Fruit fly (Drosophila melanogaster) whole organism: ENCODE data around the gene CG1738.

ENCODE experiments used
- CG8478 ChIP-seq: fragments of >200 bp; optimal IDR thresholded peaks from 2 replicates; lab custom pipeline; 2018; ENCODE audit warnings: inconsistent platforms
- Dll ChIP-seq: fragments of >200 bp; optimal IDR thresholded peaks from 2 replicates; lab custom pipeline; 2017
- EcR ChIP-seq, 2 experiments: fragments of >200 bp; optimal IDR thresholded peaks; 2 replicates each; lab custom pipeline; 2017; ENCODE audit warnings: missing biosample characterization in 2 of 2, missing genetic modification characterization in 2 of 2, missing genetic modification reagents in 2 of 2
- pan ChIP-seq: fragments of >200 bp; optimal IDR thresholded peaks from 2 replicates; lab custom pipeline; 2017
- psq ChIP-seq: fragments of >200 bp; optimal IDR thresholded peaks from 2 replicates; lab custom pipeline; 2017
- usp ChIP-seq: fragments of >200 bp; optimal IDR thresholded peaks from 2 replicates; lab custom pipeline; 2017; ENCODE audit warnings: missing biosample characterization, missing genetic modification characterization, mixed read lengths

Gene CG1738

DNA sequence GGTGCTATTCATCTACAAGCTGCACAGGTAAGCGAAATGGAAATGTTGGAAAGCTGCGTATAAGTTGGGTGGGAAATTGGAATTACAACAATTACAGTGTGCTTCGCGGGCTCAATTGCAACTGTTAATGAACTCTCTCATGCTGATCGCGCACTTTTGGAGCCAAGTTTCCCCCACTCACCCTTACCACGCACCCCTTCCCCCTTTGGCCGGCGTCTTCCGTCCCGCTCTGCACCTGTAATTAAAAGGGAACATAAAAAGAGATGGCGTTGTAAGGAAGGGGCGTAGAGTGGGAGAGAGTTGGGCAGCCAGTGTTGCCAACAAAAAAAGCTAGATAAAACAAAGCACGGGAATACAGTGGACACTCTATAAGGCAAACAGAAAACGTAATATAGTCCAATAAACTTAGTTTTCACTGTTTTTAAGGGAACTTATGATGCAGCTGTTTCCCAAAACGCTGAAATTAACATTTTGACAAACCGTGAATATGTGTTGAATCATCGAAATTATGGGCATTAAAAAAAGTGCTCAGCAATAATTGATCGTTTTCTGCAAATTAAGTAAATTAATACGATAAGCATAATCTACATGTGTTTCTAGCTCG, 8.0 kb upstream of the CG1738 start:
- TF ChIP-seq pan (lab: Kevin White, UChicago) = no peak
- TF ChIP-seq EcR (GFP tag; optimal IDR thresholded peaks at IDR 0.05; lab: Kevin White, UChicago) = no peak
- TF ChIP-seq CG8478 (lab: Kevin White, UChicago) = no peak
- TF ChIP-seq usp = no peak
- TF ChIP-seq Dll (lab: Kevin White, UChicago) = no peak
- no peak for TF ChIP-seq psq (lab: Kevin White, UChicago)

DNA sequence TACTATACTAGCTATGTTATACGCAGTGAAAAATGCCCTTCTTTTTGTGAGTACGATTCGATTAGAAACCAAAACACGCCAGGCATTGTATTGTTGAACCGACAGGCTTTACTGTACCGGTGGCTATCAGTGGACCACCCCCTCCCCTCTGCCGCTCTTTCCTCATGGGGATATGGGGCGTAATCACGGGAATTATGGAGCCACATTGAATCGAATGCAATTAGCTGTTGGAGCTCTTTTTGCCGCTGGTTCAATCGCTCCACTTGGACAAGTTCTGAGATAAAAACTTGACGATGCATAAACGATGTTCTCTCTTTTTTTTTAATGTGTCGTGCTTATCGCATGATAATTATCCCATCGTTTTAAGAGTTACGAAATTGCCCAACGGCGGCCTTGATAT, 6.7 kb upstream of the CG1738 start:
- TF ChIP-seq Dll (lab: Kevin White, UChicago) (no peak), CG8478 (lab: Kevin White, UChicago) (no peak), psq (lab: Kevin White, UChicago) (no peak), pan (lab: Kevin White, UChicago) (no peak), usp (no peak), EcR (GFP tag; optimal IDR thresholded peaks at IDR 0.05; lab: Kevin White, UChicago) (no peak)

DNA sequence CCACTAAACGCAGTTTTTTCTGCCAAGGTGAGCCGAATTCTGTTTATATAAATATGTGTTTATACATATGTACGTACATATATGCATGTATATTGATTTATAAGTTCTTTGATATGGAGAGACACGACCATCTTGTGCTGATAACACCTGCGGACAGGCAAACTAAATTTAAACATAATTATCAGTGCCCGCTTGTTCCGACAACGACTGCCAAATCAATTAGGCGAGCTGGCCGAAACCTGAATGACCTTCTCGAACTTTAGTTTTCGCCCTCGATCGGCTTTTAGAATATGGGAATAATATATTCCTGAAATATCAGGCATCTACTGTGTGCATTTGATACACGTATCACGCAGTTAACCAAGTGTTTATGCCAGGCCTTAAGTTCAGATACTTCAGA, 6.1 kb upstream of the CG1738 start:
- TF ChIP-seq CG8478 (lab: Kevin White, UChicago) (no peak), Dll (lab: Kevin White, UChicago) (no peak), EcR (GFP tag; optimal IDR thresholded peaks at IDR 0.05; lab: Kevin White, UChicago) (no peak), pan (lab: Kevin White, UChicago) (no peak), psq (lab: Kevin White, UChicago) (no peak), usp (no peak)

DNA sequence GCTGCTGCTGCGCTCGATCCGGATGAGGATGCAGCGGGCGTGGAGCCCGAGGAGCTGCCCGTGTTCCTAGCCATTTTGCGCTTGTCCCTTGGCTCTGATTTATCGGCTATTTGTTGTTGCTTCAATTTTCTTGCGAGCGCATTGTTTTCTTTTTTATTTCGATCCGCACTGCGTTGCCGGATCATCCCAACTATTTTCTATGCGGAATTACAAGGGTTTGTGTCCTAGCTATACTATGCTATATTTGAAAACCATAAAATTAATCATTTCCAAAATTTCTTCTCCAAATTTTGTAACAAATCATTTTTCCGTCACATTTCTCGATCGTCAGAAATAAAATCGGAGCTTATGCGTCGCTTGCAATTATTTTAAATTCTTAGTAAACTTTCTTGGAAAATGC, 1.0 kb upstream of the CG1738 start, which contains the start of the genes GCS1 and CG11756:
Gene GCS1, minus strand, starts transcription at position 193 of the 400 bp plus-strand sequence.
Gene CG11756, plus strand, starts transcription at position 312 of the 400 bp plus-strand sequence.
- no peak for TF ChIP-seq pan (lab: Kevin White, UChicago)
- no peak for TF ChIP-seq psq (lab: Kevin White, UChicago)
- TF ChIP-seq usp = no peak
- TF ChIP-seq CG8478 (lab: Kevin White, UChicago) = no peak
- no peak for TF ChIP-seq EcR (GFP tag; optimal IDR thresholded peaks at IDR 0.05; lab: Kevin White, UChicago)
- no peak for TF ChIP-seq Dll (lab: Kevin White, UChicago)

DNA sequence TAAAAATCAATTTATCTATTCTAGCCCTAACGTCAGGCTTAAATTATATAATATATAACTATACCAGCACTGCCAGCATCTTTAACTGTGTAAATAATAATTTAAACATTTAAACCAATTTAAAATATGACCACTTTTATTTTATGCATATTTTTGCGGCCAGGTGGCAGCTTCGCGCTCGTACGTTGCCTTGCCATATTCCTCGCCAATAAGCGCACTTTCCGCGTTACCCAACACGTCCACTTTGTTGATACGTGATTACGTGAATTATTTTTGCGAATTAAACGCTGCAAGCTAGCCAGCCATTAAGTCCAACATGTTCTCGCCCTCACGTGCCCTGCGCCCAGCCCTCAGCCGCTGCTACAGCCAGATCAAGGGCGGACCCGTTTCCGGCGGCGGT, 931 bp downstream of the CG1738 start, which contains the start of gene NdufV3:
Gene NdufV3, plus strand, starts transcription at position 219 of the 400 bp plus-strand sequence.
- no peak for TF ChIP-seq psq (lab: Kevin White, UChicago)
- TF ChIP-seq CG8478 (lab: Kevin White, UChicago) = no peak
- no peak for TF ChIP-seq pan (lab: Kevin White, UChicago)
- no peak for TF ChIP-seq usp
- no peak for TF ChIP-seq EcR (GFP tag; optimal IDR thresholded peaks at IDR 0.05; lab: Kevin White, UChicago)
- no peak for TF ChIP-seq Dll (lab: Kevin White, UChicago)

DNA sequence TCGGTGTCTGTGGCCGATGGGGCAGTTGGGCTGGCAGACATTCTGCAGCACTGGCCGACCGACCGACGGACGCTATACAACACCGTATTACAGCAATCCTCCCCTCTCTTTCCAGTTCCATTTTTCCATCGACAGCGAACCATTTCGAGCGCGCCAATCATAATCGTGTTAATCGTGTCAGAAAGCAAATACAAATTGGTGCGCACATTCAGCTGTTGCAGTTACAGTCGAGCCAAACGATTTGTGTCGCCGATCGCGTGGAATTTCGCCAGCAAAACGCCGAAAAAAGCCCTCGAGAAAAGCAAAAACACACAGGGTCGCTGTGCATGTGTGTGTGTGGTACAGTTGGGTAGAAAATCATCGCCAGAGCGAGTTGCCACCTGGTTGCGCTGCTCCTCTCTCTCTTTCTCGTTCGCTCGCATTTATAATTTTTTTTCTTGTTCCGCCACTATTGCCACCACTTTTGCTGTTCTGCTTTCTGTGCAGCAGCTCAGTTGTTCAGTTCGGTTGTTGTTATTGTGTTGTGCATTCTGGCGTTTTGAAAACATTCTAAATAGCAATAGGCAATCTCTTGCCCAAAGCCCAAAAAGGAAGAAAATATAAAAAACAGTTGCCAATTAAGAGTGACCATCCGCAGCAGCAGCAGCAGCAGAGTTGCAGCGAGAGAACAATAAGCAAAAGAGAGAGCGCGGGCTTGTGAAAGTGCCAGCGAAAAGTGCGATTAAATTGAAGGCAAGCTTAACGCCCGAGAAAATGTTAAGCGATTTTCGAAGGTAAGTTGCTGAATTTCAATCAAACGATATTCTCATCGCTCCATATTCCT, 1.9 kb downstream of the CG1738 start, which contains the start of gene CG1737:
Gene CG1737, plus strand, starts transcription at position 104 of the 823 bp plus-strand sequence.
- TF ChIP-seq EcR (GFP tag; optimal IDR thresholded peaks at IDR 0.05; lab: Kevin White, UChicago) (no peak), usp (no peak), CG8478 (lab: Kevin White, UChicago) (no peak)

DNA sequence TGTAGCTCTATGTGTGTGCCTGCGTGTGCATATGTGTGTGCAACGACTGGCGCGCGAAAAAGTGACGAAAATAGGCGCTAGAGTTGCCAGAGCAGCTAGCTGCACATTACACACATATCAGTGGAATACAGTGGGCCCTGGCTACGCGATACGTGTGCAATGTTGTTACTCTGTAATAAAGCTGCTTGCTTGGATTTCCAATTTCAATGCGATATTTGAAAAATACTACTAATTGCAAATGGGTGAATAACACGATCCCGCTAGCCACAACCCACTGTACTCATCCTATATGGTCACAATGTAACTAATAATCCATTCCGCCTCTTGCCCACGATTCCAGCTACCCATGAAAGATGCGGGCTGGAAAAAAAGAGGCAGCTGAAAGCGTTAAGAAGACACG, 2.5 kb downstream of the CG1738 start:
- TF ChIP-seq pan (lab: Kevin White, UChicago) = no peak
- TF ChIP-seq psq (lab: Kevin White, UChicago) = no peak
- TF ChIP-seq Dll (lab: Kevin White, UChicago) = no peak
- no peak for TF ChIP-seq EcR (GFP tag; optimal IDR thresholded peaks at IDR 0.05; lab: Kevin White, UChicago)
- TF ChIP-seq CG8478 (lab: Kevin White, UChicago) = no peak
- no peak for TF ChIP-seq usp

DNA sequence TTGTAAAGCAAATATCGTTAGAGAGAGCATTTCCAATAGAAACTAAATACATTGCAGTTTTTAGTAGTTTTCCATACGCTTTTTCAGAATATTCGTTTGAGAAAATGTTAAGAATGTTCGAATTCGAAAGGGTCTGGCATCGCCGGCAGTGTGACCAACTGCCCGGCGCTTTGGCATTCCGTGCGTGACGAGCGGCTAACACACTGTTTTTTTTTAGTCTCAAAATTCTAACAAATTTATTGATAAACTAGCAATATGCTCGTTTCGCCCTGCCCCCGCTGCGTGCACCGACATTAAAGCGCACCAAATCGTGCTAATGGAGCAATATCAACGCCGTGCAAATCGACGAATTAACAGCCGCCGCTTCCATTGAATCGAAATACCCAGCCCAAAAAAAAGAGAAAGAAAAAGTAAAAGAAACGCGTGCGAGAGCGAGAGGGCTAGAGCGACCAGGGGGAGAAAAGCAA, 6.9 kb downstream of the CG1738 start, which contains the start of gene dsh:
Gene dsh, plus strand, starts transcription at position 174 of the 467 bp plus-strand sequence.
- no peak for TF ChIP-seq CG8478 (lab: Kevin White, UChicago)
- no peak for TF ChIP-seq Dll (lab: Kevin White, UChicago)
- TF ChIP-seq usp = no peak
- TF ChIP-seq pan (lab: Kevin White, UChicago) = no peak
- TF ChIP-seq psq (lab: Kevin White, UChicago) = no peak
- TF ChIP-seq EcR (GFP tag; optimal IDR thresholded peaks at IDR 0.05; lab: Kevin White, UChicago) = no peak

DNA sequence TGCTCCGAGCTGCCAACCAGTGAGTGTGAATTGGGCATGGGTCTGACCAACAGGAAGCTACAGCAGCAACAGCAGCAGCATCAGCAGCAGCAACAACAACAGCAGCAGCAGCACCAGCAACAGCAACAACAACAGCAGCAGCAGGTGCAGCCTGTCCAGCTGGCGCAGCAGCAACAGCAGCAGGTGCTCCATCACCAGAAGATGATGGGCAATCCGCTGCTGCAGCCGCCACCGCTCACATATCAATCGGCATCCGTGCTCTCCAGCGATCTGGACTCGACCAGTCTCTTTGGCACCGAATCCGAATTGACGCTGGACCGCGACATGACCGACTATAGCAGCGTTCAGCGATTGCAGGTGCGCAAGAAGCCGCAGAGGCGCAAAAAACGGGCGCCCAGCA, 7.8 kb downstream of the CG1738 start:
- no peak for TF ChIP-seq psq (lab: Kevin White, UChicago)
- no peak for TF ChIP-seq EcR (GFP tag; optimal IDR thresholded peaks at IDR 0.05; lab: Kevin White, UChicago)
- no peak for TF ChIP-seq CG8478 (lab: Kevin White, UChicago)
- no peak for TF ChIP-seq usp
- TF ChIP-seq Dll (lab: Kevin White, UChicago) = no peak
- TF ChIP-seq pan (lab: Kevin White, UChicago) = no peak

DNA sequence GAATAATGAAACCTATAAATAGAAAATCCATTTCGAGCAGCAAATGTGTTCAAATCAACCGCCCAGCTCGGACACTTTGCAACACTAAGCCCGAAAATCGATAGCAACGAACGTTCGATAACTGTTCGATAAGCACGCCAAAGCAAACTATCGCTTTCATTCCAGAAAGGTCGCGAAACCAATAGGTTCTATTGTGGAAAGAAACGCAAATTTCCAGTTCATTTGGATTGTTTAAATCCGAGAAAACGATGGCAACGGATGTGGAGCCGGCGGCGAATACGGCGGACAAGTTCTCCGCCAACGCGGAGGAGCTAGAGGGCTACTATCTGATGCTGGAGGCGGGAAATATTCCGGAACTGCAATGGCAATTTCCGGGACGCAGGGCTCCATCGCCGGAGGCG, 10.2 kb downstream of the CG1738 start, which contains the start of gene Pa1:
Gene Pa1, plus strand, starts transcription at position 156 of the 401 bp plus-strand sequence.
- TF ChIP-seq CG8478 (lab: Kevin White, UChicago) (no peak), psq (lab: Kevin White, UChicago) (no peak), pan (lab: Kevin White, UChicago) (no peak), EcR (GFP tag; optimal IDR thresholded peaks at IDR 0.05; lab: Kevin White, UChicago) (no peak), Dll (lab: Kevin White, UChicago) (no peak), usp (no peak)
